Fruit fly (Drosophila melanogaster): ENCODE measurements around the gene nSMase.

The nSMase gene

dm6 chr3L:3205349-3205748 lies 13.6 kb upstream of the nSMase start, which contains the start of gene CG32277:
CG32277 (minus strand) TSS chr3L:3205449.
- TF ChIP-seq toe (GFP tag; optimal IDR thresholded peaks at IDR 0.05): no peak
- TF ChIP-seq CG33017 (tag; optimal IDR thresholded peaks at IDR 0.05): no peak

- TF ChIP-seq CG7101 (tag; optimal IDR thresholded peaks at IDR 0.05): no peak
- TF ChIP-seq CG7045 (GFP tag; optimal IDR thresholded peaks at IDR 0.05): no peak
- TF ChIP-seq cnc (optimal IDR thresholded peaks at IDR 0.05): no peak
- TF ChIP-seq CG1620 (GFP tag; optimal IDR thresholded peaks at IDR 0.05): no peak
- no peak for TF ChIP-seq ovo (GFP tag; optimal IDR thresholded peaks at IDR 0.05)
- TF ChIP-seq CG14711 (tag; optimal IDR thresholded peaks at IDR 0.05): no peak
- no peak for TF ChIP-seq Mnt (GFP tag; optimal IDR thresholded peaks at IDR 0.05)
- TF ChIP-seq toe (GFP tag; optimal IDR thresholded peaks at IDR 0.05): no peak
- no peak for TF ChIP-seq tj (GFP tag; optimal IDR thresholded peaks at IDR 0.05)
Measured at dm6 chr3L:3206263-3206662, 12.7 kb upstream of the nSMase start, which contains the start of gene CG33160. CG33160 (minus strand) TSS chr3L:3206363.

dm6 chr3L:3208895-3209294 lies 10.1 kb upstream of the nSMase start, which contains the start of the genes CG32269 and CG32270:
CG32269 (minus strand) TSS chr3L:3208985.
CG32270 (minus strand) TSS chr3L:3208985.
- TF ChIP-seq bab1 (GFP tag; optimal IDR thresholded peaks at IDR 0.05): no peak
- peak; percentile 46 for TF ChIP-seq toe (GFP tag; optimal IDR thresholded peaks at IDR 0.05)
- peak; percentile 52 for TF ChIP-seq CG7045 (GFP tag; optimal IDR thresholded peaks at IDR 0.05)
- TF ChIP-seq cnc (optimal IDR thresholded peaks at IDR 0.05): no peak
- peak; percentile 2 for TF ChIP-seq CG33017 (tag; optimal IDR thresholded peaks at IDR 0.05)
- peak; percentile 12 for TF ChIP-seq pad (GFP tag; optimal IDR thresholded peaks at IDR 0.05)
- peak; percentile 60 for TF ChIP-seq Mnt (GFP tag; optimal IDR thresholded peaks at IDR 0.05)
- TF ChIP-seq Hr96 (GFP tag; optimal IDR thresholded peaks at IDR 0.05): peak; percentile 40
- no peak for TF ChIP-seq CG14711 (tag; optimal IDR thresholded peaks at IDR 0.05)
- TF ChIP-seq kay (GFP tag; ENCODE audit: borderline replicate concordance): no peak
- peak; percentile 48 for TF ChIP-seq CG7101 (tag; optimal IDR thresholded peaks at IDR 0.05)
- peak; percentile 73 for TF ChIP-seq CG12768 (GFP tag; optimal IDR thresholded peaks at IDR 0.05)
- peak; percentile 18 for TF ChIP-seq CG11617 (GFP tag; optimal IDR thresholded peaks at IDR 0.05)
- TF ChIP-seq tj (GFP tag; optimal IDR thresholded peaks at IDR 0.05): no peak
- TF ChIP-seq cic (GFP tag; optimal IDR thresholded peaks at IDR 0.05): peak; percentile 65
- TF ChIP-seq Clk (GFP tag; optimal IDR thresholded peaks at IDR 0.05): no peak
- TF ChIP-seq ovo (GFP tag; optimal IDR thresholded peaks at IDR 0.05): peak; percentile 24
- TF ChIP-seq Crg-1 (GFP tag; optimal IDR thresholded peaks at IDR 0.05): peak; percentile 51
- TF ChIP-seq CG1620 (GFP tag; optimal IDR thresholded peaks at IDR 0.05): peak; percentile 23
- no peak for TF ChIP-seq CG5204 (GFP tag; optimal IDR thresholded peaks at IDR 0.05)

dm6 chr3L:3222643-3223389 lies 3.9 kb downstream of the nSMase start, which contains the start of the genes RpL28 and eIF1:
RpL28 (minus strand) TSS chr3L:3222960.
eIF1 (plus strand) TSS chr3L:3223341.
- peak; percentile 97 for TF ChIP-seq Hr96 (GFP tag; optimal IDR thresholded peaks at IDR 0.05)
- TF ChIP-seq cnc (optimal IDR thresholded peaks at IDR 0.05): no peak
- TF ChIP-seq tj (GFP tag; optimal IDR thresholded peaks at IDR 0.05): peak; percentile 84
- TF ChIP-seq toe (GFP tag; optimal IDR thresholded peaks at IDR 0.05): no peak
- TF ChIP-seq kay (GFP tag; ENCODE audit: borderline replicate concordance): no peak
- TF ChIP-seq CG1620 (GFP tag; optimal IDR thresholded peaks at IDR 0.05): peak; percentile 98
- TF ChIP-seq CG7045 (GFP tag; optimal IDR thresholded peaks at IDR 0.05): peak; percentile 93
- TF ChIP-seq bab1 (GFP tag; optimal IDR thresholded peaks at IDR 0.05): peak; percentile 70
- TF ChIP-seq CG11617 (GFP tag; optimal IDR thresholded peaks at IDR 0.05): peak; percentile 98
- peak; percentile 96 for TF ChIP-seq CG7101 (tag; optimal IDR thresholded peaks at IDR 0.05)
- TF ChIP-seq Clk (GFP tag; optimal IDR thresholded peaks at IDR 0.05): peak; percentile 90
- peak; percentile 98 for TF ChIP-seq Crg-1 (GFP tag; optimal IDR thresholded peaks at IDR 0.05)
- TF ChIP-seq cic (GFP tag; optimal IDR thresholded peaks at IDR 0.05): peak; percentile 57
- peak; percentile 96 for TF ChIP-seq Mnt (GFP tag; optimal IDR thresholded peaks at IDR 0.05)
- TF ChIP-seq pad (GFP tag; optimal IDR thresholded peaks at IDR 0.05): peak; percentile 87
- TF ChIP-seq CG14711 (tag; optimal IDR thresholded peaks at IDR 0.05): peak; percentile 79
- TF ChIP-seq ovo (GFP tag; optimal IDR thresholded peaks at IDR 0.05): peak; percentile 96
- peak; percentile 94 for TF ChIP-seq CG12768 (GFP tag; optimal IDR thresholded peaks at IDR 0.05)
- no peak for TF ChIP-seq CG5204 (GFP tag; optimal IDR thresholded peaks at IDR 0.05)
- peak; percentile 81 for TF ChIP-seq CG33017 (tag; optimal IDR thresholded peaks at IDR 0.05)

- TF ChIP-seq bab1 (GFP tag; optimal IDR thresholded peaks at IDR 0.05): no peak
- no peak for TF ChIP-seq Mnt (GFP tag; optimal IDR thresholded peaks at IDR 0.05)
- no peak for TF ChIP-seq Crg-1 (GFP tag; optimal IDR thresholded peaks at IDR 0.05)
- no peak for TF ChIP-seq CG7045 (GFP tag; optimal IDR thresholded peaks at IDR 0.05)
- no peak for TF ChIP-seq cic (GFP tag; optimal IDR thresholded peaks at IDR 0.05)
- no peak for TF ChIP-seq cnc (optimal IDR thresholded peaks at IDR 0.05)
- no peak for TF ChIP-seq ovo (GFP tag; optimal IDR thresholded peaks at IDR 0.05)
Measured at dm6 chr3L:3223390-3223914, 4.5 kb downstream of the nSMase start.
